Worm (Caenorhabditis elegans): Measurements from ENCODE around the gene ztf-1.

ztf-1 gene

DNA sequence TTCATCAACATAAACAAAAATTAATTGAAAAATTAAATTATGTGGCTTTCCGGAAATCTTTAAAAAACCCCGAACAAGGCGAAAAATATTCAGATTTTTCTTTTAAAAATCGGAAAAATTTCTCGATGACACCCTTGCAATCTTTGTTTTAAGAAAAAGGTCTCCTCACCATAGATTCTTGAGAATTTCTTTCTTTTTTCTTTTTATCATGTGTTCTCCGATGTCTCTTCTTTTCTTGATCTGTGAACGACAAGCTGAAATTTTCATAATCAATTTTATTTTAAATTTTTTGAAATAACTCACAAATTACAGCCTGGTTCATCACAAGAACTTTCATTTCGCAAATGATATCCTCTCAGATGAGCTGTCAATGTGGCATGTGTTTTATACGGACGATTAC, 916 bp downstream of the ztf-1 start, which contains the start of the genes zfp-1 and F54F2.14:
TSS of gene zfp-1 (plus strand) at position 301 of the 400 bp plus-strand sequence.
TSS of gene F54F2.14 (plus strand) at position 312 of the 400 bp plus-strand sequence.
- no peak for TF ChIP-seq unc-120 (tag; optimal IDR thresholded peaks at IDR 0.05; ENCODE audit: poor library complexity, severe bottlenecking)

- no peak for TF ChIP-seq zip-8 (tag; optimal IDR thresholded peaks at IDR 0.05)
- no peak for TF ChIP-seq nhr-28 (tag; optimal IDR thresholded peaks at IDR 0.05)
- TF ChIP-seq mab-5 (tag; optimal IDR thresholded peaks at IDR 0.05), result no peak
- no peak for TF ChIP-seq lsy-2 (tag; optimal IDR thresholded peaks at IDR 0.05)
These were observed 3.5 kb downstream of the ztf-1 start for ce11 chrIII:8788690-8789089.

ce11 chrIII:8786077-8786476, 6.1 kb downstream of the ztf-1 start, which contains the start of gene K02D10.8:
Gene K02D10.8 (plus strand): TSS chrIII:8786377.
- TF ChIP-seq cnd-1 (tag; optimal IDR thresholded peaks at IDR 0.05) (no peak), mls-2 (tag; optimal IDR thresholded peaks at IDR 0.05) (no peak), flh-1 (GFP tag; optimal IDR thresholded peaks at IDR 0.05) (no peak), blmp-1 (tag; optimal IDR thresholded peaks at IDR 0.05) (no peak)

DNA sequence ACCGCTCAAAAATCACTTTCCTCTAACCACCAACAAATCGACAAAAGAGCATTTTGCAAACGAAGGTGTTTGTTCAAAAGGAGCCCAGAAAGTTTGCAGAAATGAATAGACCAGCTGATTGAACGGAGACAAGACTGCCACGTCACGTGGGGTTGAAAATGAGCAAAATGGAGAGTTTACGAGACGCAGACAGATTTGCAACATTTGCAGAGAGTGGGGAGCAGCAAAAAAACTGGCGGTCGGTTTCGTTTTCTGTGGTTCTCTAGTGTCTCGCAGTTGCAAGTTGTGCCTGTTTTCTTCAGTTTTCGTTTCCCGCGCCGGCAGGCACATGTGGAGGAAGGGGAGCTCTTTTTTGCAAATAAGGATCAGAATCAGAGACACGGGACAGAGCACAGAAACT, 6.7 kb downstream of the ztf-1 start:
- no peak for TF ChIP-seq unc-39 (tag; optimal IDR thresholded peaks at IDR 0.05)
- TF ChIP-seq hlh-1 (tag; optimal IDR thresholded peaks at IDR 0.05), result no peak
- no peak for TF ChIP-seq nhr-12 (tag; optimal IDR thresholded peaks at IDR 0.05)
- TF ChIP-seq nhr-2 (tag; optimal IDR thresholded peaks at IDR 0.05), result no peak
- no peak for TF ChIP-seq blmp-1 (tag; optimal IDR thresholded peaks at IDR 0.05)
- TF ChIP-seq mep-1 (tag; optimal IDR thresholded peaks at IDR 0.05), result no peak
- TF ChIP-seq mab-5 (tag; optimal IDR thresholded peaks at IDR 0.05), result no peak
- no peak for TF ChIP-seq pha-4 (tag; optimal IDR thresholded peaks at IDR 0.05)
- TF ChIP-seq zip-8 (tag; optimal IDR thresholded peaks at IDR 0.05), result no peak
- TF ChIP-seq flh-1 (GFP tag; optimal IDR thresholded peaks at IDR 0.05), result no peak

DNA sequence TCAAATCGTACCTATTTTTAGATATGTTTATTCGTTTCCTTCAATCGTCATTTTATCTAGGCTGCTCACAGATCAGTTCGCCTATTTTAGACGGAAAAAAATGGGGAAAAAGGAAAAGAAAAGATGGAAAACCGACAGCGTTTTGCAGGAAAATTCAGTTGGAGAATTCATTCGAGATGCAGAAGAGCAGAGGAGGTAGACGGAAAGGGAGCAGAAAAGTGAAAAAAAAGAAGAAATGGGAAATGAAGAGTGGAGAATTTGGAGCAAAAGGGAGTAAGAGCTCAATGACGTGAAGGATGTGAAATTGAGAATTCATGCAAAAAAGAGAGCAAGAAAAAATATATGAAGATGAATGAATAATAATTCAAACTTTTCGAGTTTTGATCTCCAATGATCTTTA, 7.7 kb downstream of the ztf-1 start:
- TF ChIP-seq ces-1 (GFP tag; optimal IDR thresholded peaks at IDR 0.05) (no peak), nhr-237 (tag; optimal IDR thresholded peaks at IDR 0.05) (no peak), unc-120 (tag; optimal IDR thresholded peaks at IDR 0.05; ENCODE audit: poor library complexity, severe bottlenecking) (no peak), zip-8 (tag; optimal IDR thresholded peaks at IDR 0.05) (no peak), unc-39 (tag; optimal IDR thresholded peaks at IDR 0.05) (no peak), lin-32 (GFP tag; optimal IDR thresholded peaks at IDR 0.05) (no peak), elt-1 (tag; optimal IDR thresholded peaks at IDR 0.05; ENCODE audit: borderline replicate concordance, insufficient read depth) (no peak)

DNA sequence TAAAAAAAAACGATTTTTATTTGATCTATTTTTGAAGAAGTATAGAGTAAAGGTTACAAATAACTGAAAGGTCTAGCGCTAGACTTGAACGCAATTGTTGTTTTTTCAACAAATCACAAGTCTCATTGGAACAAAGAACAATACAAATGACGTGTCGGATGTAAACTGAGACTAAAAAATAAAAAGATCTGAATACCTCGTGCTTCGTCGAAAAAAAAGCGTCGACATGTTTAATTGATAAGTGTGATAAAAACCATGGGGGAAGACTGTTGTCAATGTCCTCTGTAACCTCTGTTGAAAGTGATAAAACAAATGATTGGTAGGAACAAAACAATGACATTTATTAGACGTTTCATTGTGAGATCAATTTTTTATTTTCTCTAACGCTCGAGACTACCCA, 9.4 kb downstream of the ztf-1 start:
- TF ChIP-seq flh-1 (GFP tag; optimal IDR thresholded peaks at IDR 0.05) (no peak), unc-62 (GFP tag; optimal IDR thresholded peaks at IDR 0.05) (no peak), mab-5 (tag; optimal IDR thresholded peaks at IDR 0.05) (no peak), ceh-39 (tag; optimal IDR thresholded peaks at IDR 0.05) (no peak), nhr-28 (tag; optimal IDR thresholded peaks at IDR 0.05) (no peak), pha-4 (tag; optimal IDR thresholded peaks at IDR 0.05) (no peak), cnd-1 (tag; optimal IDR thresholded peaks at IDR 0.05) (no peak), blmp-1 (tag; optimal IDR thresholded peaks at IDR 0.05) (no peak), drap-1 (GFP tag; optimal IDR thresholded peaks at IDR 0.05) (no peak), unc-39 (tag; optimal IDR thresholded peaks at IDR 0.05) (no peak), nhr-12 (tag; optimal IDR thresholded peaks at IDR 0.05) (no peak), ceh-83 (GFP tag; optimal IDR thresholded peaks at IDR 0.05) (no peak)

DNA sequence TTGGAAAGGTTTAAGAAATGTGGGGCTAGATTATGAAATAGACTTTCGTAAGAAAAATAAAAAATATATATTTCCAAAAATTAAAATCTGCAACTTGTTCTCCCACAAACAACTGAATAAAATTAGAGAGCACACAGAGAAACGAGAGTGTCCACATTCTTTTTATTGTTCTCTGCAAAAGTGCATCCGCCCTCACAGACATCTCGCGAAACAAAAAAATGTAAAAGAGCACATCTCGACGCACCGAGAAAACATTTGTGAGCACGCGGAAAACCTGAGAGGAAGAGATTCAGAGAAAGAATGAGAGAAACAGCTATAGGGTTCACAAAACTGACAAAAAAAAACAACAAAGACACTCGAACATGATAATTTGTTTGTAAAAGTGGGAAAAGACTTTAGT, 10.1 kb downstream of the ztf-1 start:
- TF ChIP-seq hlh-1 (tag; optimal IDR thresholded peaks at IDR 0.05) (peak; percentile 19), snpc-4 (tag; optimal IDR thresholded peaks at IDR 0.05) (no peak)

ce11 chrIII:8780473-8780872, 11.7 kb downstream of the ztf-1 start:
- no peak for TF ChIP-seq ztf-11 (tag; optimal IDR thresholded peaks at IDR 0.05)
- TF ChIP-seq elt-1 (tag; optimal IDR thresholded peaks at IDR 0.05; ENCODE audit: borderline replicate concordance, insufficient read depth), result no peak
- TF ChIP-seq ham-2 (GFP tag; optimal IDR thresholded peaks at IDR 0.05), result no peak
- no peak for TF ChIP-seq hlh-1 (tag; optimal IDR thresholded peaks at IDR 0.05)
- no peak for TF ChIP-seq cnd-1 (tag; optimal IDR thresholded peaks at IDR 0.05)
- TF ChIP-seq sem-2 (GFP tag; optimal IDR thresholded peaks at IDR 0.05), result no peak
- TF ChIP-seq ceh-43 (GFP tag; optimal IDR thresholded peaks at IDR 0.05), result no peak
- no peak for TF ChIP-seq nhr-76 (tag; optimal IDR thresholded peaks at IDR 0.05)
- no peak for TF ChIP-seq unc-120 (tag; optimal IDR thresholded peaks at IDR 0.05; ENCODE audit: poor library complexity, severe bottlenecking)
- TF ChIP-seq nhr-237 (tag; optimal IDR thresholded peaks at IDR 0.05), result no peak
- TF ChIP-seq flh-1 (GFP tag; optimal IDR thresholded peaks at IDR 0.05), result no peak
- no peak for TF ChIP-seq mls-2 (tag; optimal IDR thresholded peaks at IDR 0.05)
- no peak for TF ChIP-seq lsy-2 (tag; optimal IDR thresholded peaks at IDR 0.05)
- no peak for TF ChIP-seq nhr-12 (tag; optimal IDR thresholded peaks at IDR 0.05)
- TF ChIP-seq mab-5 (tag; optimal IDR thresholded peaks at IDR 0.05), result no peak

All from whole organism, mixed stage, embryonic.